Worm (Caenorhabditis elegans) whole organism, mixed stage, embryonic: ENCODE measurements around the gene glr-8.

Experiments
- blmp-1 ChIP-seq: fragments of 150-350 bp; optimal IDR thresholded peaks from 2 replicates; lab custom pipeline; 2014; ENCODE audit warnings: missing biosample characterization, missing genetic modification characterization
- flh-1 ChIP-seq: fragments of 200-800 bp; sonication (Bioruptor generic); optimal IDR thresholded peaks from 2 replicates; lab custom pipeline; 2018; ENCODE audit warnings: mild to moderate bottlenecking, missing genetic modification characterization, moderate library complexity, missing compliant biosample characterization
- lin-13 ChIP-seq: fragments of 150-350 bp; optimal IDR thresholded peaks from 2 replicates; lab custom pipeline; 2014; ENCODE audit warnings: missing biosample characterization, missing genetic modification characterization
- lsy-2 ChIP-seq: fragments of 150-350 bp; optimal IDR thresholded peaks from 2 replicates; lab custom pipeline; 2014; ENCODE audit warnings: missing biosample characterization, missing genetic modification characterization
- mep-1 ChIP-seq: fragments of 150-350 bp; optimal IDR thresholded peaks from 2 replicates; lab custom pipeline; 2017; ENCODE audit warnings: missing biosample characterization, missing genetic modification reagents, missing genetic modification characterization, inconsistent platforms
- pha-4 ChIP-seq: fragments of 150-350 bp; optimal IDR thresholded peaks from 2 replicates; lab custom pipeline; 2018; ENCODE audit warnings: missing biosample characterization, missing genetic modification reagents, missing genetic modification characterization
- snpc-4 ChIP-seq: fragments of 150-350 bp; optimal IDR thresholded peaks from 2 replicates; lab custom pipeline; 2014; ENCODE audit warnings: missing biosample characterization, missing genetic modification characterization
- unc-39 ChIP-seq: fragments of 150-350 bp; optimal IDR thresholded peaks from 2 replicates; lab custom pipeline; 2014; ENCODE audit warnings: missing biosample characterization, missing genetic modification characterization
- ztf-11 ChIP-seq: fragments of 150-350 bp; optimal IDR thresholded peaks from 2 replicates; lab custom pipeline; 2014; ENCODE audit warnings: missing biosample characterization, missing genetic modification characterization

DNA sequence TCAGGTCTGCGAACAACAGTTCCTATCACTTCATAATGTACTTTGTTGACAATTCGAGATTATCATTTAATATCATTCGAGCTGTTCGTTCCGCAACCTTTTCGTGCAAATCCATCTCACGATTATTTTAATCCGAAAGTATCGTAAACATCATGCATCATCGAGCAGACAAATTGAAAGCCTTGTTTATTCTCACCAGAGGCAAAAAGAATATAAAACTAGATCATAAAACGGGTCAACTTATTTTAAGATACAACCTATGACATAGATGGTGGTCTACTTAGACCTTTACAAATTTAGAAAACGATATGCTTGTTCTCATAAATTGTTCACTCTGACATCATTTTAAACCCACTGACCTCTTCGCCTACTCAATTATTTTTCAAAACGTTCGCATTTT is 27.3 kb downstream of the glr-8 start:
- TF ChIP-seq snpc-4 (tag; lab: Kevin White, UChicago) = no peak
- no peak for TF ChIP-seq lsy-2 (tag; lab: Kevin White, UChicago)
- no peak for TF ChIP-seq ztf-11 (tag; lab: Kevin White, UChicago)
- TF ChIP-seq flh-1 (GFP tag; lab: Kevin White, UChicago) = no peak
- no peak for TF ChIP-seq blmp-1 (tag; lab: Kevin White, UChicago)
- no peak for TF ChIP-seq pha-4 (tag; lab: Kevin White, UChicago)
- TF ChIP-seq mep-1 = no peak
- TF ChIP-seq unc-39 (tag; lab: Kevin White, UChicago) = no peak
- no peak for TF ChIP-seq lin-13 (tag; lab: Kevin White, UChicago)
